Fruit fly (Drosophila melanogaster) whole organism, embryonic: ENCODE data around the gene CG15332.

Experiments used
- CG10543 ChIP-seq: fragments of 200-800 bp; sonication (Bioruptor generic); optimal IDR thresholded peaks from 3 replicates; lab custom pipeline; 2017; ENCODE audit warnings: missing biosample characterization, mild to moderate bottlenecking, missing genetic modification characterization, moderate library complexity
- CG10565 ChIP-seq: fragments of 200-800 bp; sonication (Bioruptor generic); optimal IDR thresholded peaks from 3 replicates; lab custom pipeline; 2016; ENCODE audit warnings: missing biosample characterization, mild to moderate bottlenecking, missing genetic modification characterization
- CG11093 ChIP-seq: fragments of 200-800 bp; sonication (Bioruptor generic); IDR thresholded peaks from 3 replicates; pipeline ENCODE4 v1.3.6; 2022; ENCODE audit warnings: missing biosample characterization, missing genetic modification characterization
- CG11398 ChIP-seq: fragments of 200-800 bp; sonication (Bioruptor generic); optimal IDR thresholded peaks from 2 replicates; lab custom pipeline; 2016; ENCODE audit warnings: missing biosample characterization, missing genetic modification characterization
- CG11695 ChIP-seq: fragments of 200-800 bp; sonication (Bioruptor generic); IDR thresholded peaks from 3 replicates; pipeline ENCODE4 v1.3.6; 2022; ENCODE audit warnings: missing biosample characterization, missing genetic modification characterization
- CG12071 ChIP-seq: fragments of 200-800 bp; sonication (Bioruptor generic); optimal IDR thresholded peaks from 3 replicates; lab custom pipeline; 2018; ENCODE audit warnings: missing biosample characterization, mild to moderate bottlenecking, missing genetic modification characterization
- CG12391 ChIP-seq: fragments of 200-800 bp; sonication (Bioruptor generic); optimal IDR thresholded peaks from 3 replicates; lab custom pipeline; 2018; ENCODE audit warnings: missing biosample characterization, mild to moderate bottlenecking, missing genetic modification characterization, moderate library complexity
- CG16813 ChIP-seq: fragments of 200-800 bp; sonication (Bioruptor generic); IDR thresholded peaks from 3 replicates; pipeline ENCODE4 v1.3.6; 2022; ENCODE audit warnings: missing biosample characterization, missing genetic modification characterization; ENCODE audit not compliant: partially characterized antibody
- CG17568 ChIP-seq: fragments of 200-800 bp; sonication (Bioruptor generic); optimal IDR thresholded peaks from 2 replicates; lab custom pipeline; 2018; ENCODE audit warnings: missing biosample characterization, mild to moderate bottlenecking, missing genetic modification characterization, moderate library complexity
- CG17829 ChIP-seq: fragments of 200-800 bp; optimal IDR thresholded peaks from 2 replicates; lab custom pipeline; 2019; ENCODE audit warnings: missing biosample characterization, mild to moderate bottlenecking, missing genetic modification characterization, moderate library complexity
- CG18599 ChIP-seq: fragments of 200-800 bp; sonication (Bioruptor generic); optimal IDR thresholded peaks from 3 replicates; lab custom pipeline; 2017; ENCODE audit warnings: missing biosample characterization, missing genetic modification characterization, mild to moderate bottlenecking, moderate library complexity, missing genetic modification reagents
- CG2116 ChIP-seq: fragments of 200-800 bp; sonication (Bioruptor generic); optimal IDR thresholded peaks from 3 replicates; lab custom pipeline; 2018; ENCODE audit warnings: missing biosample characterization, mild to moderate bottlenecking, missing genetic modification characterization
- CG2129 ChIP-seq: fragments of 200-800 bp; sonication (Bioruptor generic); IDR thresholded peaks from 2 replicates; pipeline ENCODE4 v1.3.6; 2022; ENCODE audit warnings: missing biosample characterization, missing genetic modification characterization; ENCODE audit not compliant: partially characterized antibody
- CG34224 ChIP-seq: fragments of 200-800 bp; sonication (Bioruptor generic); IDR thresholded peaks from 3 replicates; pipeline ENCODE4 v1.3.6; 2022; ENCODE audit warnings: missing biosample characterization, missing genetic modification characterization; ENCODE audit not compliant: partially characterized antibody
- CG3995 ChIP-seq: fragments of 200-800 bp; sonication (Bioruptor generic); optimal IDR thresholded peaks from 3 replicates; lab custom pipeline; 2016; ENCODE audit warnings: missing biosample characterization, missing genetic modification characterization
- CG42726 ChIP-seq: fragments of 200-800 bp; sonication (Bioruptor generic); IDR thresholded peaks from 2 replicates; pipeline ENCODE4 v1.3.6; 2022; ENCODE audit warnings: missing biosample characterization, missing genetic modification characterization; ENCODE audit not compliant: partially characterized antibody
- CG9797 ChIP-seq: fragments of 200-800 bp; sonication (Bioruptor generic); optimal IDR thresholded peaks from 3 replicates; lab custom pipeline; 2018; ENCODE audit warnings: missing biosample characterization, mild to moderate bottlenecking, missing genetic modification characterization
- CG9876 ChIP-seq: fragments of 200-800 bp; sonication (Bioruptor generic); optimal IDR thresholded peaks from 2 replicates; lab custom pipeline; 2016; ENCODE audit warnings: missing biosample characterization, missing genetic modification characterization
- D ChIP-seq, 2 experiments: fragments of 200-800 bp in 1 of 2; fragments of >200 bp in 1 of 2; sonication (Bioruptor generic) in 1 of 2; optimal IDR thresholded peaks; 2 replicates in 1 of 2; 3 replicates in 1 of 2; lab custom pipeline; 2017; ENCODE audit warnings: mild to moderate bottlenecking in 1 of 2, missing biosample characterization in 1 of 2, missing genetic modification characterization in 1 of 2, missing genetic modification reagents in 1 of 2
- Dbx ChIP-seq: fragments of 200-800 bp; sonication (Bioruptor generic); IDR thresholded peaks from 3 replicates; pipeline ENCODE4 v1.3.6; 2022; ENCODE audit warnings: missing biosample characterization, missing genetic modification characterization
- Dref ChIP-seq: fragments of 200-800 bp; sonication (Bioruptor generic); IDR thresholded peaks from 2 replicates; pipeline ENCODE4 v1.3.6; 2022; ENCODE audit warnings: missing biosample characterization, missing genetic modification characterization
- E2f1 ChIP-seq: fragments of 200-800 bp; sonication (Bioruptor generic); IDR thresholded peaks from 2 replicates; pipeline ENCODE4 v1.3.6; 2022; ENCODE audit warnings: missing biosample characterization, missing genetic modification characterization
- Elba2 ChIP-seq: fragments of 200-800 bp; sonication (Bioruptor generic); optimal IDR thresholded peaks from 3 replicates; lab custom pipeline; 2016; ENCODE audit warnings: missing biosample characterization, missing genetic modification characterization
- HmgD ChIP-seq: fragments of 200-800 bp; sonication (Bioruptor generic); optimal IDR thresholded peaks from 3 replicates; lab custom pipeline; 2016; ENCODE audit warnings: missing biosample characterization, missing genetic modification characterization
- NFAT ChIP-seq: fragments of 200-800 bp; sonication (Bioruptor generic); IDR thresholded peaks from 2 replicates; pipeline ENCODE4 v1.3.6; 2022; ENCODE audit warnings: missing biosample characterization, missing genetic modification characterization
- Nf-YA ChIP-seq: fragments of 200-800 bp; sonication (Bioruptor generic); IDR thresholded peaks from 2 replicates; pipeline ENCODE4 v1.3.6; 2022; ENCODE audit warnings: missing biosample characterization, missing genetic modification characterization
- Poxn ChIP-seq: fragments of 200-800 bp; sonication (Bioruptor generic); IDR thresholded peaks from 2 replicates; pipeline ENCODE4 v1.3.6; 2022; ENCODE audit warnings: missing biosample characterization, missing genetic modification characterization
- Ptx1 ChIP-seq: fragments of 200-800 bp; sonication (Bioruptor generic); IDR thresholded peaks from 2 replicates; pipeline ENCODE4 v1.3.6; 2022; ENCODE audit warnings: missing biosample characterization, missing genetic modification characterization
- Rfx ChIP-seq: fragments of 200-800 bp; sonication (Bioruptor generic); IDR thresholded peaks from 2 replicates; pipeline ENCODE4 v1.3.6; 2022; ENCODE audit warnings: missing biosample characterization, missing genetic modification characterization
- Sox102F ChIP-seq: fragments of 200-800 bp; sonication (Bioruptor generic); optimal IDR thresholded peaks from 2 replicates; lab custom pipeline; 2018; ENCODE audit warnings: missing biosample characterization, mild to moderate bottlenecking, missing genetic modification characterization, moderate library complexity
- Tbp ChIP-seq: fragments of >200 bp; optimal IDR thresholded peaks from 2 replicates; lab custom pipeline; 2018; ENCODE audit warnings: missing biosample characterization, missing genetic modification characterization
- Vsx1 ChIP-seq: fragments of 200-800 bp; sonication (Bioruptor generic); optimal IDR thresholded peaks from 2 replicates; lab custom pipeline; 2017; ENCODE audit warnings: missing biosample characterization, mild to moderate bottlenecking, missing genetic modification characterization, missing genetic modification reagents
- ase ChIP-seq: fragments of 200-800 bp; sonication (Bioruptor generic); IDR thresholded peaks from 3 replicates; pipeline ENCODE4 v1.3.6; 2022; ENCODE audit warnings: missing biosample characterization, missing genetic modification characterization
- bowl ChIP-seq: fragments of 200-800 bp; sonication (Bioruptor generic); IDR thresholded peaks from 2 replicates; pipeline ENCODE4 v1.3.6; 2022; ENCODE audit warnings: missing biosample characterization, missing genetic modification characterization
- cas ChIP-seq: fragments of 200-800 bp; sonication (Bioruptor generic); IDR thresholded peaks from 2 replicates; pipeline ENCODE4 v1.3.6; 2022; ENCODE audit warnings: missing biosample characterization, missing genetic modification characterization
- chinmo ChIP-seq: fragments of 200-800 bp; sonication (Bioruptor generic); IDR thresholded peaks from 4 replicates; pipeline ENCODE4 v1.3.6; 2022; ENCODE audit warnings: missing biosample characterization, missing genetic modification characterization; ENCODE audit not compliant: partially characterized antibody
- dm ChIP-seq: fragments of 200-800 bp; sonication (Bioruptor generic); optimal IDR thresholded peaks from 3 replicates; lab custom pipeline; 2016; ENCODE audit warnings: missing biosample characterization, missing genetic modification characterization
- exex ChIP-seq: fragments of 200-800 bp; sonication (Bioruptor generic); optimal IDR thresholded peaks from 4 replicates; lab custom pipeline; 2018; ENCODE audit warnings: missing biosample characterization, mild to moderate bottlenecking, missing genetic modification characterization, moderate library complexity
- hb ChIP-seq: fragments of 200-800 bp; sonication (Bioruptor generic); IDR thresholded peaks from 3 replicates; pipeline ENCODE4 v1.3.6; 2022; ENCODE audit warnings: missing biosample characterization, missing genetic modification characterization; ENCODE audit not compliant: partially characterized antibody
- mld ChIP-seq: fragments of 200-800 bp; sonication (Bioruptor generic); IDR thresholded peaks from 3 replicates; pipeline ENCODE4 v1.3.6; 2022; ENCODE audit warnings: missing biosample characterization, missing genetic modification characterization; ENCODE audit not compliant: partially characterized antibody
- nerfin-1 ChIP-seq: fragments of 200-800 bp; sonication (Bioruptor generic); optimal IDR thresholded peaks from 3 replicates; lab custom pipeline; 2019; ENCODE audit warnings: missing biosample characterization, mild to moderate bottlenecking, missing genetic modification characterization, moderate library complexity
- nmo ChIP-seq: fragments of 200-800 bp; sonication (Bioruptor generic); optimal IDR thresholded peaks from 2 replicates; lab custom pipeline; 2018; ENCODE audit warnings: missing biosample characterization, mild to moderate bottlenecking, missing genetic modification characterization, moderate library complexity
- phol ChIP-seq: fragments of 200-800 bp; sonication (Bioruptor generic); optimal IDR thresholded peaks from 3 replicates; lab custom pipeline; 2018; ENCODE audit warnings: missing biosample characterization, mild to moderate bottlenecking, missing genetic modification characterization, moderate library complexity
- sd ChIP-seq: fragments of 200-800 bp; sonication (Bioruptor generic); optimal IDR thresholded peaks from 3 replicates; lab custom pipeline; 2018; ENCODE audit warnings: missing biosample characterization, mild to moderate bottlenecking, missing genetic modification characterization, moderate library complexity
- sna ChIP-seq: fragments of 200-800 bp; sonication (Bioruptor generic); IDR thresholded peaks from 2 replicates; pipeline ENCODE4 v1.3.6; 2022; ENCODE audit warnings: missing biosample characterization, missing genetic modification characterization; ENCODE audit not compliant: partially characterized antibody
- unc-4 ChIP-seq: fragments of 200-800 bp; sonication (Bioruptor generic); IDR thresholded peaks from 2 replicates; pipeline ENCODE4 v1.3.6; 2022; ENCODE audit warnings: missing biosample characterization, missing genetic modification characterization; ENCODE audit not compliant: partially characterized antibody
- vnd ChIP-seq: fragments of 200-800 bp; sonication (Bioruptor generic); IDR thresholded peaks from 3 replicates; pipeline ENCODE4 v1.3.6; 2022; ENCODE audit warnings: missing biosample characterization, missing genetic modification characterization; ENCODE audit not compliant: partially characterized antibody

The CG15332 gene

dm6 chrX:7935798-7936572, 19.8 kb downstream of the CG15332 start, which contains the start of gene Ubr3 (continued):
- peak; percentile 94 for TF ChIP-seq CG2116
- no peak for TF ChIP-seq Poxn (GFP tag; lab: Robert Waterston, UW)
- TF ChIP-seq CG10565 (GFP tag; lab: Kevin White, UChicago) = no peak
- peak; percentile 68 for TF ChIP-seq unc-4
- TF ChIP-seq CG11695 = no peak
- peak; percentile 34 for TF ChIP-seq nmo (GFP tag; lab: Kevin White, UChicago)
- TF ChIP-seq dm (GFP tag; lab: Kevin White, UChicago) = peak; percentile 77
- TF ChIP-seq sna (GFP tag; lab: Robert Waterston, UW) = 0 out of 2 replicates have a peak, but pooled peaks have one; percentile 50
- TF ChIP-seq CG42726 (GFP tag; lab: Robert Waterston, UW) = peak; percentile 82
- peak; percentile 82 for TF ChIP-seq CG9797 (GFP tag; lab: Kevin White, UChicago)
- TF ChIP-seq Tbp (GFP tag; lab: Kevin White, UChicago) = no peak
- TF ChIP-seq ase (GFP tag; lab: Robert Waterston, UW) = no peak
- no peak for TF ChIP-seq Vsx1 (GFP tag; lab: Kevin White, UChicago)
- TF ChIP-seq CG12391 = peak; percentile 9
- 0 out of 4 replicates have a peak, but pooled peaks have one; percentile 30 for TF ChIP-seq chinmo
- 0 out of 2 replicates have a peak, but pooled peaks have one; percentile 21 for TF ChIP-seq NFAT (GFP tag; lab: Robert Waterston, UW)
- peak; percentile 76 for TF ChIP-seq hb (GFP tag; lab: Robert Waterston, UW)
- TF ChIP-seq Nf-YA (GFP tag; lab: Robert Waterston, UW) = no peak
- TF ChIP-seq CG12071 (GFP tag; lab: Kevin White, UChicago) = no peak
- TF ChIP-seq CG10543 = peak; percentile 21
- peak; percentile 87 for TF ChIP-seq Dref (GFP tag; lab: Robert Waterston, UW)
- peak; percentile 22 for TF ChIP-seq nerfin-1
- TF ChIP-seq CG11093 (GFP tag; lab: Robert Waterston, UW) = no peak
- peak; percentile 51 for TF ChIP-seq HmgD (GFP tag; lab: Kevin White, UChicago)
- peak; percentile 20 for TF ChIP-seq phol (tag; lab: Kevin White, UChicago)
- no peak for TF ChIP-seq Sox102F (GFP tag; lab: Kevin White, UChicago)
- peak; percentile 36 for TF ChIP-seq CG18599 (GFP tag; lab: Kevin White, UChicago)
- peak; percentile 21 for TF ChIP-seq CG9876 (GFP tag; lab: Kevin White, UChicago)
- peak; percentile 28 for TF ChIP-seq CG17829 (tag; lab: Kevin White, UChicago)
- TF ChIP-seq CG16813 (GFP tag; lab: Robert Waterston, UW) = peak; percentile 80
- peak; percentile 17 for TF ChIP-seq Elba2 (GFP tag; lab: Kevin White, UChicago)
- TF ChIP-seq vnd (GFP tag; lab: Robert Waterston, UW) = peak; percentile 73
- TF ChIP-seq CG34224 (GFP tag; lab: Robert Waterston, UW) = peak; percentile 66; the same call in 2 of the 3 replicates
- TF ChIP-seq exex = peak; percentile 7
- TF ChIP-seq CG11398 (GFP tag; lab: Kevin White, UChicago) = peak; percentile 4
- peak; percentile 91 for TF ChIP-seq D (optimal IDR thresholded peaks at IDR 0.05; lab: Kevin White, UChicago)
- no peak for TF ChIP-seq D (GFP tag; optimal IDR thresholded peaks at IDR 0.05; lab: Kevin White, UChicago)
- no peak for TF ChIP-seq bowl
- TF ChIP-seq Dbx (GFP tag; lab: Robert Waterston, UW) = 0 out of 3 replicates have a peak, but pooled peaks have one; percentile 29
- TF ChIP-seq CG3995 (GFP tag; lab: Kevin White, UChicago) = no peak
- TF ChIP-seq sd (tag; lab: Kevin White, UChicago) = peak; percentile 64
- peak; percentile 63; the same call in 2 of the 3 replicates for TF ChIP-seq mld (GFP tag; lab: Robert Waterston, UW)
- TF ChIP-seq cas (GFP tag; lab: Robert Waterston, UW) = no peak
- no peak for TF ChIP-seq E2f1
- TF ChIP-seq CG2129 (GFP tag; lab: Robert Waterston, UW) = 0 out of 2 replicates have a peak, but pooled peaks have one; percentile 30
- no peak for TF ChIP-seq CG17568 (GFP tag; lab: Kevin White, UChicago)
- TF ChIP-seq Rfx = peak; percentile 42
- TF ChIP-seq Ptx1 (GFP tag; lab: Robert Waterston, UW) = no peak
